Worm (Caenorhabditis elegans): Measurements from ENCODE around the gene lys-8.

- TF ChIP-seq zag-1 (tag; optimal IDR thresholded peaks at IDR 0.05) (no peak), ama-1 (optimal IDR thresholded peaks at IDR 0.05) (no peak), nfya-1 (tag; optimal IDR thresholded peaks at IDR 0.05; ENCODE audit: insufficient read depth) (peak; percentile 9), jun-1 (tag; optimal IDR thresholded peaks at IDR 0.05) (no peak), ceh-82 (tag; optimal IDR thresholded peaks at IDR 0.05) (no peak), skn-1 (tag; optimal IDR thresholded peaks at IDR 0.05) (no peak), mdl-1 (tag; optimal IDR thresholded peaks at IDR 0.05) (no peak), pqm-1 (tag; optimal IDR thresholded peaks at IDR 0.05) (no peak), snpc-4 (tag; optimal IDR thresholded peaks at IDR 0.05) (no peak), fos-1 (tag; optimal IDR thresholded peaks at IDR 0.05) (no peak), elt-2 (tag; optimal IDR thresholded peaks at IDR 0.05) (peak; percentile 71), ZK546.5 (tag; optimal IDR thresholded peaks at IDR 0.05) (no peak), ztf-11 (tag; optimal IDR thresholded peaks at IDR 0.05) (no peak)
Measured at ce11 chrII:5619298-5619697, 33.3 kb downstream of the lys-8 start, which contains the start of gene dhs-6.
